Fruit fly (Drosophila melanogaster) whole organism, adult: Measurements from ENCODE around the gene CG8319.

ENCODE experiments used
- CG11617 ChIP-seq: fragments of 200-800 bp; sonication (Bioruptor generic); optimal IDR thresholded peaks from 2 replicates; lab custom pipeline; 2017; ENCODE audit warnings: mild to moderate bottlenecking, missing biosample characterization, missing genetic modification reagents, missing genetic modification characterization
- CG12768 ChIP-seq: fragments of 200-800 bp; sonication (Bioruptor generic); optimal IDR thresholded peaks from 2 replicates; lab custom pipeline; 2017; ENCODE audit warnings: missing biosample characterization, missing genetic modification characterization, mild to moderate bottlenecking, moderate library complexity, missing genetic modification reagents
- CG14711 ChIP-seq: fragments of 200-800 bp; sonication (Bioruptor generic); optimal IDR thresholded peaks from 2 replicates; lab custom pipeline; 2018; ENCODE audit warnings: missing biosample characterization, mild to moderate bottlenecking, missing genetic modification characterization, moderate library complexity
- CG1620 ChIP-seq: fragments of 200-800 bp; sonication (Bioruptor generic); optimal IDR thresholded peaks from 2 replicates; lab custom pipeline; 2016; ENCODE audit warnings: missing biosample characterization, missing genetic modification characterization
- CG33017 ChIP-seq: fragments of 200-800 bp; sonication (Bioruptor generic); optimal IDR thresholded peaks from 2 replicates; lab custom pipeline; 2018; ENCODE audit warnings: missing biosample characterization, mild to moderate bottlenecking, missing genetic modification characterization, moderate library complexity
- CG5204 ChIP-seq: fragments of 200-800 bp; sonication (Bioruptor generic); optimal IDR thresholded peaks from 2 replicates; lab custom pipeline; 2016; ENCODE audit warnings: missing biosample characterization, missing genetic modification characterization
- CG7045 ChIP-seq: fragments of 200-800 bp; sonication (Bioruptor generic); optimal IDR thresholded peaks from 2 replicates; lab custom pipeline; 2017; ENCODE audit warnings: missing biosample characterization, mild to moderate bottlenecking, missing genetic modification characterization
- CG7101 ChIP-seq: fragments of 200-800 bp; sonication (Bioruptor generic); optimal IDR thresholded peaks from 2 replicates; lab custom pipeline; 2018; ENCODE audit warnings: missing biosample characterization, mild to moderate bottlenecking, missing genetic modification characterization, moderate library complexity
- Clk ChIP-seq: fragments of 200-800 bp; sonication (Bioruptor generic); optimal IDR thresholded peaks from 2 replicates; lab custom pipeline; 2017; ENCODE audit warnings: missing biosample characterization, missing genetic modification characterization
- Crg-1 ChIP-seq: fragments of 200-800 bp; sonication (Bioruptor generic); optimal IDR thresholded peaks from 2 replicates; lab custom pipeline; 2016; ENCODE audit warnings: missing biosample characterization, missing genetic modification characterization
- Hr96 ChIP-seq: fragments of 200-800 bp; sonication (Bioruptor generic); optimal IDR thresholded peaks from 2 replicates; lab custom pipeline; 2016; ENCODE audit warnings: missing biosample characterization, missing genetic modification characterization
- Mnt ChIP-seq: fragments of 200-800 bp; sonication (Bioruptor generic); optimal IDR thresholded peaks from 2 replicates; lab custom pipeline; 2016; ENCODE audit warnings: missing biosample characterization, mild to moderate bottlenecking, missing genetic modification characterization
- bab1 ChIP-seq: fragments of 200-800 bp; sonication (Bioruptor generic); optimal IDR thresholded peaks from 3 replicates; lab custom pipeline; 2019; ENCODE audit warnings: missing biosample characterization, mild to moderate bottlenecking, missing genetic modification characterization, moderate library complexity
- cic ChIP-seq: fragments of 200-800 bp; sonication (Bioruptor generic); optimal IDR thresholded peaks from 2 replicates; lab custom pipeline; 2017; ENCODE audit warnings: missing biosample characterization, mild to moderate bottlenecking, missing genetic modification characterization, moderate library complexity
- cnc ChIP-seq, 2 experiments: fragments of >200 bp; optimal IDR thresholded peaks; 2 replicates each; lab custom pipeline; 2017
- kay ChIP-seq: fragments of 200-800 bp; sonication (Bioruptor generic); peaks from one replicate; lab custom pipeline; 2016; ENCODE audit warnings: missing biosample characterization, missing genetic modification characterization, borderline replicate concordance
- ovo ChIP-seq: fragments of 200-800 bp; sonication (Bioruptor generic); optimal IDR thresholded peaks from 2 replicates; lab custom pipeline; 2016; ENCODE audit warnings: missing biosample characterization, missing genetic modification characterization
- pad ChIP-seq: fragments of 200-800 bp; sonication (Bioruptor generic); optimal IDR thresholded peaks from 3 replicates; lab custom pipeline; 2017; ENCODE audit warnings: missing biosample characterization, missing genetic modification characterization, mild to moderate bottlenecking, moderate library complexity, missing genetic modification reagents
- tj ChIP-seq: fragments of 200-800 bp; sonication (Bioruptor generic); optimal IDR thresholded peaks from 3 replicates; lab custom pipeline; 2017; ENCODE audit warnings: missing biosample characterization, mild to moderate bottlenecking, missing genetic modification characterization, moderate library complexity
- toe ChIP-seq: fragments of 200-800 bp; sonication (Bioruptor generic); optimal IDR thresholded peaks from 2 replicates; lab custom pipeline; 2016; ENCODE audit warnings: missing biosample characterization, missing genetic modification characterization

The CG8319 gene

dm6 chr3R:9583122-9583521 is 44.0 kb upstream of the CG8319 start, which contains the start of gene CG33654:
TSS of gene CG33654 (minus strand) at chr3R:9583222.
- TF ChIP-seq Mnt (no peak), CG12768 (no peak), CG7045 (GFP tag; lab: Kevin White, UChicago) (no peak), CG11617 (GFP tag; lab: Kevin White, UChicago) (no peak), toe (no peak), CG1620 (GFP tag; lab: Kevin White, UChicago) (no peak), kay (GFP tag; lab: Kevin White, UChicago) (no peak), CG33017 (tag; lab: Kevin White, UChicago) (no peak), CG14711 (tag; lab: Kevin White, UChicago) (no peak), CG5204 (GFP tag; lab: Kevin White, UChicago) (no peak), Hr96 (GFP tag; lab: Kevin White, UChicago) (no peak)

dm6 chr3R:9586663-9587248 is 40.4 kb upstream of the CG8319 start, which contains the start of gene P58IPK:
TSS of gene P58IPK (plus strand) at chr3R:9586942.
- TF ChIP-seq CG7101 (tag; lab: Kevin White, UChicago) (peak; percentile 53), cic (peak; percentile 46), tj (peak; percentile 41), CG14711 (tag; lab: Kevin White, UChicago) (peak; percentile 49), CG33017 (tag; lab: Kevin White, UChicago) (peak; percentile 15), CG12768 (peak; percentile 14), CG1620 (GFP tag; lab: Kevin White, UChicago) (peak; percentile 72), Clk (peak; percentile 31), CG7045 (GFP tag; lab: Kevin White, UChicago) (peak; percentile 10), Crg-1 (GFP tag; lab: Kevin White, UChicago) (no peak), kay (GFP tag; lab: Kevin White, UChicago) (no peak), Hr96 (GFP tag; lab: Kevin White, UChicago) (no peak), pad (GFP tag; lab: Kevin White, UChicago) (peak; percentile 51), CG11617 (GFP tag; lab: Kevin White, UChicago) (peak; percentile 45), Mnt (peak; percentile 77), cnc (optimal IDR thresholded peaks at IDR 0.05; lab: Kevin White, UChicago) (no peak), ovo (no peak), toe (peak; percentile 86), bab1 (GFP tag; lab: Kevin White, UChicago) (peak; percentile 45), CG5204 (GFP tag; lab: Kevin White, UChicago) (no peak)

- TF ChIP-seq CG1620 (GFP tag; lab: Kevin White, UChicago) (peak; percentile 67), CG12768 (peak; percentile 55), cnc (optimal IDR thresholded peaks at IDR 0.05; lab: Kevin White, UChicago) (no peak), cic (peak; percentile 62), tj (peak; percentile 59), CG11617 (GFP tag; lab: Kevin White, UChicago) (peak; percentile 43), toe (peak; percentile 59), CG7045 (GFP tag; lab: Kevin White, UChicago) (peak; percentile 39), CG7101 (tag; lab: Kevin White, UChicago) (peak; percentile 61), Crg-1 (GFP tag; lab: Kevin White, UChicago) (peak; percentile 88), pad (GFP tag; lab: Kevin White, UChicago) (peak; percentile 61), CG5204 (GFP tag; lab: Kevin White, UChicago) (no peak), Hr96 (GFP tag; lab: Kevin White, UChicago) (no peak), ovo (peak; percentile 38), kay (GFP tag; lab: Kevin White, UChicago) (no peak), CG14711 (tag; lab: Kevin White, UChicago) (peak; percentile 65), Clk (peak; percentile 38), CG33017 (tag; lab: Kevin White, UChicago) (peak; percentile 41), Mnt (peak; percentile 82), bab1 (GFP tag; lab: Kevin White, UChicago) (peak; percentile 83)
Observed at dm6 chr3R:9590952-9591532, 36.1 kb upstream of the CG8319 start, which contains the start of the genes bocks and CG8312. TSS of gene bocks (minus strand) at chr3R:9591002. TSS of gene CG8312 (plus strand) at chr3R:9591309.

- TF ChIP-seq CG5204 (GFP tag; lab: Kevin White, UChicago) = no peak
- TF ChIP-seq tj = no peak
- no peak for TF ChIP-seq ovo
- TF ChIP-seq cnc (optimal IDR thresholded peaks at IDR 0.05; lab: Kevin White, UChicago) = no peak
- no peak for TF ChIP-seq Mnt
- no peak for TF ChIP-seq bab1 (GFP tag; lab: Kevin White, UChicago)
- TF ChIP-seq Hr96 (GFP tag; lab: Kevin White, UChicago) = no peak
- no peak for TF ChIP-seq CG11617 (GFP tag; lab: Kevin White, UChicago)
- TF ChIP-seq CG12768 = no peak
- no peak for TF ChIP-seq kay (GFP tag; lab: Kevin White, UChicago)
Observed at dm6 chr3R:9591769-9592388, 35.2 kb upstream of the CG8319 start.

dm6 chr3R:9593408-9594250 is 33.5 kb upstream of the CG8319 start:
- peak; percentile 1 for TF ChIP-seq Mnt
- peak; percentile 91 for TF ChIP-seq tj
- peak; percentile 5 for TF ChIP-seq ovo
- no peak for TF ChIP-seq kay (GFP tag; lab: Kevin White, UChicago)
